Worm (Caenorhabditis elegans) whole organism, L1 larva: ENCODE results near the gene cnb-1.

Source experiments
- C04F5.9 ChIP-seq: sonication (generic microtip); optimal IDR thresholded peaks from 2 replicates; lab custom pipeline; 2016; ENCODE audit warnings: missing genetic modification characterization, missing compliant biosample characterization
- F16B12.6 ChIP-seq: fragments of 150-350 bp; optimal IDR thresholded peaks from 2 replicates; lab custom pipeline; 2014; ENCODE audit warnings: missing biosample characterization, missing genetic modification characterization
- alr-1 ChIP-seq: fragments of 200-800 bp; sonication (Bioruptor generic); optimal IDR thresholded peaks from 2 replicates; lab custom pipeline; 2018; ENCODE audit warnings: borderline replicate concordance, mild to moderate bottlenecking, missing genetic modification characterization, missing compliant biosample characterization
- aly-2 ChIP-seq: fragments of 150-350 bp; optimal IDR thresholded peaks from 2 replicates; lab custom pipeline; 2014; ENCODE audit warnings: missing biosample characterization, missing genetic modification characterization
- blmp-1 ChIP-seq: fragments of 150-350 bp; optimal IDR thresholded peaks from 2 replicates; lab custom pipeline; 2014; ENCODE audit warnings: missing biosample characterization, missing genetic modification characterization
- ceh-8 ChIP-seq: fragments of 200-800 bp; sonication (Bioruptor generic); optimal IDR thresholded peaks from 2 replicates; lab custom pipeline; 2018; ENCODE audit warnings: mild to moderate bottlenecking, missing genetic modification characterization, moderate library complexity, missing compliant biosample characterization
- ceh-82 ChIP-seq, 3 experiments: fragments of 150-350 bp in 1 of 3; sonication (generic microtip) in 2 of 3; optimal IDR thresholded peaks; 2 replicates each; lab custom pipeline; 2014 to 2017; ENCODE audit warnings: missing biosample characterization in 3 of 3, missing genetic modification characterization in 3 of 3
- ceh-88 ChIP-seq: fragments of 200-800 bp; sonication (Bioruptor generic); IDR thresholded peaks from 2 replicates; pipeline ENCODE4 v1.3.6; 2022; ENCODE audit warnings: missing genetic modification characterization, missing compliant biosample characterization
- dpl-1 ChIP-seq, 3 experiments: fragments of 150-350 bp in 2 of 3; sonication (generic microtip) in 1 of 3; optimal IDR thresholded peaks; 2 replicates each; lab custom pipeline; 2014 to 2017; ENCODE audit warnings: missing biosample characterization in 3 of 3, missing genetic modification characterization in 3 of 3, missing genetic modification reagents in 3 of 3
- efl-3 ChIP-seq: fragments of 200-800 bp; sonication (Bioruptor generic); optimal IDR thresholded peaks from 2 replicates; lab custom pipeline; 2018; ENCODE audit warnings: mild to moderate bottlenecking, missing genetic modification characterization, missing compliant biosample characterization
- egl-13 ChIP-seq: sonication (generic microtip); optimal IDR thresholded peaks from 2 replicates; lab custom pipeline; 2016; ENCODE audit warnings: missing genotype, missing genetic modification reagents, missing genetic modification characterization, missing compliant biosample characterization
- elt-2 ChIP-seq: sonication (generic microtip); optimal IDR thresholded peaks from 2 replicates; lab custom pipeline; 2016; ENCODE audit warnings: missing genetic modification characterization, mild to moderate bottlenecking, inconsistent platforms, missing compliant biosample characterization, missing genetic modification reagents
- ets-5 ChIP-seq: fragments of 200-800 bp; sonication (Bioruptor generic); IDR thresholded peaks from 2 replicates; pipeline ENCODE4 v1.3.6; 2022; ENCODE audit warnings: missing genetic modification characterization, missing compliant biosample characterization
- fkh-4 ChIP-seq: sonication (generic microtip); optimal IDR thresholded peaks from 2 replicates; lab custom pipeline; 2016; ENCODE audit warnings: missing compliant biosample characterization, missing genetic modification characterization, borderline replicate concordance
- fkh-8 ChIP-seq: sonication (generic microtip); optimal IDR thresholded peaks from 2 replicates; lab custom pipeline; 2016; ENCODE audit warnings: mild to moderate bottlenecking, missing genetic modification characterization, missing compliant biosample characterization
- fos-1 ChIP-seq: fragments of 150-350 bp; optimal IDR thresholded peaks from 2 replicates; lab custom pipeline; 2014; ENCODE audit warnings: missing biosample characterization, missing genetic modification characterization
- grh-1 ChIP-seq: fragments of 200-800 bp; sonication (Bioruptor generic); IDR thresholded peaks from 2 replicates; pipeline ENCODE4 v1.3.6; 2022; ENCODE audit warnings: missing genetic modification reagents, missing genetic modification characterization, missing compliant biosample characterization
- hlh-4 ChIP-seq: sonication (generic microtip); optimal IDR thresholded peaks from 2 replicates; lab custom pipeline; 2016; ENCODE audit warnings: mild to moderate bottlenecking, missing genetic modification characterization, missing compliant biosample characterization
- hpl-2 ChIP-seq: fragments of 150-350 bp; optimal IDR thresholded peaks from 2 replicates; lab custom pipeline; 2014; ENCODE audit warnings: missing biosample characterization, missing genetic modification reagents, missing genetic modification characterization
- isw-1 ChIP-seq: fragments of 200-800 bp; sonication (Bioruptor generic); IDR thresholded peaks from 2 replicates; pipeline ENCODE4 v1.3.6; 2022; ENCODE audit warnings: missing genetic modification characterization, missing compliant biosample characterization
- lin-13 ChIP-seq: fragments of 150-350 bp; optimal IDR thresholded peaks from 2 replicates; lab custom pipeline; 2014; ENCODE audit warnings: missing biosample characterization, missing genetic modification reagents, missing genetic modification characterization
- lin-35 ChIP-seq, 2 experiments: fragments of 150-350 bp; optimal IDR thresholded peaks; 2 replicates each; lab custom pipeline; 2014; ENCODE audit warnings: missing biosample characterization in 2 of 2, missing genetic modification characterization in 2 of 2, missing genetic modification reagents in 2 of 2
- lir-3 ChIP-seq: sonication (generic microtip); optimal IDR thresholded peaks from 2 replicates; lab custom pipeline; 2016; ENCODE audit warnings: mild to moderate bottlenecking, missing genetic modification characterization, moderate library complexity, missing compliant biosample characterization; ENCODE audit not compliant: poor library complexity
- mab-9 ChIP-seq: fragments of 200-800 bp; sonication (Bioruptor generic); IDR thresholded peaks from 2 replicates; pipeline ENCODE4 v1.3.6; 2022; ENCODE audit warnings: missing genetic modification reagents, missing genetic modification characterization, missing compliant biosample characterization
- mep-1 ChIP-seq: fragments of 150-350 bp; optimal IDR thresholded peaks from 2 replicates; lab custom pipeline; 2014; ENCODE audit warnings: missing biosample characterization, missing genetic modification characterization
- nhr-11 ChIP-seq: fragments of 150-350 bp; optimal IDR thresholded peaks from 2 replicates; lab custom pipeline; 2014; ENCODE audit warnings: missing biosample characterization, missing genetic modification characterization
- nhr-12 ChIP-seq: sonication (generic microtip); optimal IDR thresholded peaks from 2 replicates; lab custom pipeline; 2017; ENCODE audit warnings: missing biosample characterization, missing genetic modification characterization
- nhr-19 ChIP-seq: fragments of 200-800 bp; sonication (Bioruptor generic); conservative IDR thresholded peaks from 2 replicates; pipeline ENCODE4 v1.3.6; 2022; ENCODE audit warnings: missing genetic modification characterization, missing compliant biosample characterization
- nhr-47 ChIP-seq: sonication (generic microtip); optimal IDR thresholded peaks from 2 replicates; lab custom pipeline; 2016; ENCODE audit warnings: mild to moderate bottlenecking, missing genetic modification characterization, moderate library complexity, missing compliant biosample characterization
- nhr-71 ChIP-seq: sonication (generic microtip); optimal IDR thresholded peaks from 2 replicates; lab custom pipeline; 2016; ENCODE audit warnings: mild to moderate bottlenecking, missing genetic modification characterization, moderate library complexity, missing compliant biosample characterization
- nhr-76 ChIP-seq: sonication (generic microtip); optimal IDR thresholded peaks from 2 replicates; lab custom pipeline; 2017; ENCODE audit warnings: missing biosample characterization, missing genetic modification characterization
- nhr-77 ChIP-seq: fragments of 150-350 bp; optimal IDR thresholded peaks from 2 replicates; lab custom pipeline; 2014; ENCODE audit warnings: missing biosample characterization, missing genetic modification characterization
- nhr-85 ChIP-seq: sonication (generic microtip); peaks from one replicate; lab custom pipeline; 2016; ENCODE audit warnings: missing genetic modification characterization, inconsistent platforms, missing compliant biosample characterization
- nhr-90 ChIP-seq: sonication (generic microtip); optimal IDR thresholded peaks from 2 replicates; lab custom pipeline; 2016; ENCODE audit warnings: mild to moderate bottlenecking, missing genetic modification characterization, missing compliant biosample characterization; ENCODE audit not compliant: poor library complexity
- pax-3 ChIP-seq: fragments of 200-800 bp; sonication (Bioruptor generic); optimal IDR thresholded peaks from 2 replicates; lab custom pipeline; 2018; ENCODE audit warnings: mild to moderate bottlenecking, missing genetic modification characterization, moderate library complexity, missing compliant biosample characterization
- pqm-1 ChIP-seq: sonication (generic microtip); optimal IDR thresholded peaks from 3 replicates; lab custom pipeline; 2017; ENCODE audit warnings: missing biosample characterization, missing genetic modification characterization
- skn-1 ChIP-seq: fragments of 150-350 bp; optimal IDR thresholded peaks from 2 replicates; lab custom pipeline; 2014; ENCODE audit warnings: missing biosample characterization, missing genetic modification characterization
- snpc-4 ChIP-seq: fragments of 150-350 bp; optimal IDR thresholded peaks from 2 replicates; lab custom pipeline; 2014; ENCODE audit warnings: missing biosample characterization, missing genetic modification characterization
- snu-23 ChIP-seq: sonication (generic microtip); optimal IDR thresholded peaks from 2 replicates; lab custom pipeline; 2016; ENCODE audit warnings: missing genetic modification characterization, missing compliant biosample characterization
- sox-4 ChIP-seq: sonication (generic microtip); optimal IDR thresholded peaks from 2 replicates; lab custom pipeline; 2016; ENCODE audit warnings: missing genetic modification characterization, missing compliant biosample characterization
- sup-37 ChIP-seq: fragments of 200-800 bp; sonication (Bioruptor generic); optimal IDR thresholded peaks from 2 replicates; lab custom pipeline; 2018; ENCODE audit warnings: mild to moderate bottlenecking, missing genetic modification characterization, missing compliant biosample characterization
- tlp-1 ChIP-seq: fragments of 150-350 bp; optimal IDR thresholded peaks from 2 replicates; lab custom pipeline; 2014; ENCODE audit warnings: missing biosample characterization, missing genetic modification characterization
- unc-130 ChIP-seq: fragments of 150-350 bp; optimal IDR thresholded peaks from 2 replicates; lab custom pipeline; 2017; ENCODE audit warnings: missing biosample characterization, missing genetic modification characterization, inconsistent platforms
- unc-30 ChIP-seq: sonication (generic microtip); optimal IDR thresholded peaks from 2 replicates; lab custom pipeline; 2017; ENCODE audit warnings: missing biosample characterization, missing genetic modification characterization
- unc-98 ChIP-seq: fragments of 200-800 bp; sonication (Bioruptor generic); IDR thresholded peaks from 2 replicates; pipeline ENCODE4 v1.3.6; 2022; ENCODE audit warnings: missing genetic modification characterization, missing compliant biosample characterization
- vab-15 ChIP-seq: sonication (generic microtip); optimal IDR thresholded peaks from 2 replicates; lab custom pipeline; 2017; ENCODE audit warnings: missing genotype, mild to moderate bottlenecking, missing genetic modification characterization, missing compliant biosample characterization
- zip-4 ChIP-seq: fragments of 200-800 bp; sonication (Bioruptor generic); optimal IDR thresholded peaks from 2 replicates; lab custom pipeline; 2018; ENCODE audit warnings: mild to moderate bottlenecking, missing genetic modification characterization, moderate library complexity, missing compliant biosample characterization
- ztf-11 ChIP-seq, 2 experiments: sonication (generic microtip); optimal IDR thresholded peaks; 2 replicates each; lab custom pipeline; 2016 to 2017; ENCODE audit warnings: missing genetic modification characterization in 2 of 2, missing biosample characterization in 1 of 2, missing compliant biosample characterization in 1 of 2
- ztf-4 ChIP-seq: fragments of 150-350 bp; optimal IDR thresholded peaks from 2 replicates; lab custom pipeline; 2014; ENCODE audit warnings: missing biosample characterization, missing genetic modification characterization

cnb-1 gene

DNA sequence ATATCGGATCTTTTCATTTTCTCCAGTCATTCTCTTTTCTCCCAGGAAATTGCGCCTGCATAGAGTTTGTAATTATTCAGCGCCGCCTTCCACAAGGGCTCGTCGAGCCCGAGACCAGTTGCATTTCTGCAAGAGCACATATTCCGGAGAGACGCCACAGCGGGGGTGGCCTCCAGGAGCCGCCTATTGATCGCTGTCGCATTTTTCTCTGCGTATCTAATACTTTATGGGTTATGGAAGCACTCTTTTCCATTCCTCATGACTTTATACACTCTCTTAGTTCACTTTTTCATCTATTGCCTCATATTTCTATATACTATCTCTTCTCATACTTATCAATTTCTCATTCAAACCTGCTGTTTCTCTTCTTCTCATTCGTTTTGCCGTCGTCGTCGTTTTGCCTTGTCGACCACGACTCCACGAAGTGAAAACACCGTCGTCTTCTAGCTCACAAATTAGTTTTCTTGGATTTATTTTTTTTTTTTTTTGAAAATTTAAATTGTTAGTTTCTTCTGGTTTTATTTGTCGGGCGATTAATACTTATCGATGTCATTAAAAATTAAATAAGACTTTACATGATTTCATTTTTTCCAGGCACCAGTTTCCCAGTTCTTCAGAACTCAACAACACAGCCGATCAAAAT is at the start of gene cnb-1 (continued):
- peak; percentile 22 to 60 (median 38) for TF ChIP-seq ceh-82 (tag; optimal IDR thresholded peaks at IDR 0.05; lab: Kevin White, UChicago)
- peak; percentile 81 for TF ChIP-seq egl-13 (tag; lab: Kevin White, UChicago)
- TF ChIP-seq sox-4 (tag; lab: Kevin White, UChicago): peak; percentile 31
- TF ChIP-seq ztf-4: no peak
- TF ChIP-seq unc-98 (GFP tag; lab: Robert Waterston, UW): no peak
- peak; percentile 63 for TF ChIP-seq skn-1 (tag; lab: Kevin White, UChicago)
- TF ChIP-seq snu-23: peak; percentile 82
- TF ChIP-seq fkh-8 (tag; lab: Kevin White, UChicago): peak; percentile 78
- TF ChIP-seq pax-3: no peak
- TF ChIP-seq nhr-85 (tag; lab: Kevin White, UChicago): peak; percentile 77
- TF ChIP-seq nhr-12 (tag; lab: Kevin White, UChicago): no peak
- no peak for TF ChIP-seq hlh-4
- TF ChIP-seq nhr-76: no peak
- TF ChIP-seq ets-5 (GFP tag; lab: Robert Waterston, UW): no peak
- TF ChIP-seq sup-37 (GFP tag; lab: Kevin White, UChicago): no peak
- peak in 1 of 2 experiments; percentile 7 for TF ChIP-seq ztf-11 (tag; optimal IDR thresholded peaks at IDR 0.05; lab: Kevin White, UChicago)
- no peak for TF ChIP-seq nhr-77 (tag; lab: Kevin White, UChicago)
- peak; percentile 79 for TF ChIP-seq mep-1
- no peak for TF ChIP-seq nhr-90 (tag; lab: Kevin White, UChicago)
- no peak for TF ChIP-seq unc-130 (tag; lab: Kevin White, UChicago)
- TF ChIP-seq pqm-1 (tag; lab: Kevin White, UChicago): no peak
- TF ChIP-seq dpl-1 (GFP tag; optimal IDR thresholded peaks at IDR 0.05; lab: Kevin White, UChicago): peak in 2 of 3 experiments; percentile 30 to 39
- no peak for TF ChIP-seq efl-3 (GFP tag; lab: Kevin White, UChicago)
- TF ChIP-seq nhr-47: peak; percentile 80
- TF ChIP-seq elt-2 (tag; lab: Kevin White, UChicago): peak; percentile 35
- TF ChIP-seq vab-15 (tag; lab: Kevin White, UChicago): no peak
- no peak for TF ChIP-seq tlp-1 (tag; lab: Kevin White, UChicago)
- no peak for TF ChIP-seq alr-1 (tag; lab: Kevin White, UChicago)
- TF ChIP-seq ceh-88 (GFP tag; lab: Robert Waterston, UW): no peak
- TF ChIP-seq lin-13 (GFP tag; lab: Kevin White, UChicago): peak; percentile 19
- TF ChIP-seq blmp-1: peak; percentile 24
- peak; percentile 62 for TF ChIP-seq lir-3 (tag; lab: Kevin White, UChicago)

DNA sequence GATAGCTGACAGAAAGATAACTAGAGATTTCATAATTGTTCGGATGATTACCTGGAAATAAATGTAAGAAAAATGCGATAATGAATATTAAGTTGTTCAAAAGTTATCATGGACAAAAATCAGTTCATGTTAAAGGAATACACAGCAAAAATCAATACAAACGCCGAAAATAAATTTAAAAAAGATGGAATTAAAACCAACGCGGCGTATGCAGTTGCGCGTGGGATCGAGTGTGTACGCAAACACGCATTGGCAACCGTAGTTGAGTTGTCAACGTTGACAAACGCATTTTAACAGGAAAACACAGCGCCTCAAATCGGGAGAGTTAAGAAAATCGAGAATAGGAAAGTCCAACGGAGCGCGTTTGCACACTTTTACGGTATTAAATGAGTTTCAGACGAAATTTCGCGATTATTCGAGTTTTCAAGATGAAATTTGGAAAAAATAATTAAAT is 48.6 kb upstream of the cnb-1 start, which contains the start of gene tmed-10:
Gene tmed-10, minus strand, starts transcription at position 51 of the 454 bp plus-strand sequence.
- TF ChIP-seq egl-13 (tag; lab: Kevin White, UChicago) (no peak), zip-4 (GFP tag; lab: Kevin White, UChicago) (no peak), C04F5.9 (no peak), blmp-1 (peak; percentile 52), dpl-1 (GFP tag; optimal IDR thresholded peaks at IDR 0.05; lab: Kevin White, UChicago) (peak; percentile 44 to 64 (median 59)), isw-1 (peak; percentile 68), mab-9 (GFP tag; lab: Robert Waterston, UW) (peak; percentile 37; the same call in 1 of the 2 replicates), grh-1 (GFP tag; lab: Robert Waterston, UW) (no peak), elt-2 (tag; lab: Kevin White, UChicago) (peak; percentile 16), hlh-4 (no peak), F16B12.6 (peak; percentile 92), unc-30 (tag; lab: Kevin White, UChicago) (no peak), skn-1 (tag; lab: Kevin White, UChicago) (peak; percentile 48), fos-1 (tag; lab: Kevin White, UChicago) (no peak), nhr-71 (tag; lab: Kevin White, UChicago) (peak; percentile 78), snpc-4 (peak; percentile 23), aly-2 (tag; lab: Kevin White, UChicago) (no peak), ceh-8 (GFP tag; lab: Kevin White, UChicago) (no peak), ztf-11 (tag; optimal IDR thresholded peaks at IDR 0.05; lab: Kevin White, UChicago) (peak in 1 of 2 experiments; percentile 0), unc-130 (tag; lab: Kevin White, UChicago) (peak; percentile 93), pqm-1 (tag; lab: Kevin White, UChicago) (no peak), fkh-4 (tag; lab: Kevin White, UChicago) (no peak), nhr-47 (peak; percentile 64), nhr-85 (tag; lab: Kevin White, UChicago) (no peak), hpl-2 (GFP tag; lab: Kevin White, UChicago) (no peak), ztf-4 (no peak), lin-35 (GFP tag; optimal IDR thresholded peaks at IDR 0.05; lab: Kevin White, UChicago) (peak; percentile 58 to 67), nhr-11 (tag; lab: Kevin White, UChicago) (no peak), nhr-19 (GFP tag; lab: Robert Waterston, UW) (peak; percentile 80), lin-13 (GFP tag; lab: Kevin White, UChicago) (no peak)
